Worm (Caenorhabditis elegans) whole organism, L1 larva: ENCODE data around the gene mrpl-46.

Source experiments
- C16A3.4 ChIP-seq: fragments of 150-350 bp; optimal IDR thresholded peaks from 2 replicates; lab custom pipeline; 2014; ENCODE audit warnings: missing biosample characterization, missing genetic modification characterization
- C34B4.2 ChIP-seq: sonication (generic microtip); optimal IDR thresholded peaks from 2 replicates; lab custom pipeline; 2017; ENCODE audit warnings: mild to moderate bottlenecking, missing genetic modification characterization, missing compliant biosample characterization
- F16B12.6 ChIP-seq: fragments of 150-350 bp; optimal IDR thresholded peaks from 2 replicates; lab custom pipeline; 2014; ENCODE audit warnings: missing biosample characterization, missing genetic modification characterization
- Y116A8C.19 ChIP-seq: sonication (generic microtip); optimal IDR thresholded peaks from 2 replicates; lab custom pipeline; 2016; ENCODE audit warnings: missing compliant biosample characterization, missing genetic modification characterization, borderline replicate concordance
- ama-1 ChIP-seq: fragments of 150-350 bp; optimal IDR thresholded peaks from 2 replicates; lab custom pipeline; 2014
- ceh-63 ChIP-seq: fragments of 200-800 bp; sonication (Bioruptor generic); optimal IDR thresholded peaks from 2 replicates; lab custom pipeline; 2018; ENCODE audit warnings: mild to moderate bottlenecking, missing genetic modification characterization, missing compliant biosample characterization
- ceh-8 ChIP-seq: fragments of 200-800 bp; sonication (Bioruptor generic); optimal IDR thresholded peaks from 2 replicates; lab custom pipeline; 2018; ENCODE audit warnings: mild to moderate bottlenecking, missing genetic modification characterization, moderate library complexity, missing compliant biosample characterization
- ceh-90 ChIP-seq: sonication (generic microtip); optimal IDR thresholded peaks from 2 replicates; lab custom pipeline; 2016; ENCODE audit warnings: missing genetic modification characterization, missing compliant biosample characterization
- ces-1 ChIP-seq: fragments of 150-350 bp; optimal IDR thresholded peaks from 2 replicates; lab custom pipeline; 2014; ENCODE audit warnings: missing biosample characterization, missing genetic modification reagents, missing genetic modification characterization
- dsc-1 ChIP-seq: sonication (generic microtip); optimal IDR thresholded peaks from 2 replicates; lab custom pipeline; 2016; ENCODE audit warnings: mild to moderate bottlenecking, missing genetic modification characterization, missing compliant biosample characterization
- efl-3 ChIP-seq: fragments of 200-800 bp; sonication (Bioruptor generic); optimal IDR thresholded peaks from 2 replicates; lab custom pipeline; 2018; ENCODE audit warnings: mild to moderate bottlenecking, missing genetic modification characterization, missing compliant biosample characterization
- egl-13 ChIP-seq: sonication (generic microtip); optimal IDR thresholded peaks from 2 replicates; lab custom pipeline; 2016; ENCODE audit warnings: missing genotype, missing genetic modification reagents, missing genetic modification characterization, missing compliant biosample characterization
- egl-27 ChIP-seq, 2 experiments: fragments of 150-350 bp in 1 of 2; sonication (generic microtip); optimal IDR thresholded peaks; 3 replicates each; lab custom pipeline; 2017 to 2018; ENCODE audit warnings: missing biosample characterization in 2 of 2, missing genetic modification characterization in 2 of 2, missing genetic modification reagents in 2 of 2
- elt-2 ChIP-seq: sonication (generic microtip); optimal IDR thresholded peaks from 2 replicates; lab custom pipeline; 2016; ENCODE audit warnings: missing genetic modification characterization, mild to moderate bottlenecking, inconsistent platforms, missing compliant biosample characterization, missing genetic modification reagents
- fkh-4 ChIP-seq: sonication (generic microtip); optimal IDR thresholded peaks from 2 replicates; lab custom pipeline; 2016; ENCODE audit warnings: missing compliant biosample characterization, missing genetic modification characterization, borderline replicate concordance
- fkh-8 ChIP-seq: sonication (generic microtip); optimal IDR thresholded peaks from 2 replicates; lab custom pipeline; 2016; ENCODE audit warnings: mild to moderate bottlenecking, missing genetic modification characterization, missing compliant biosample characterization
- fos-1 ChIP-seq: fragments of 150-350 bp; optimal IDR thresholded peaks from 2 replicates; lab custom pipeline; 2014; ENCODE audit warnings: missing biosample characterization, missing genetic modification characterization
- grh-1 ChIP-seq: fragments of 200-800 bp; sonication (Bioruptor generic); IDR thresholded peaks from 2 replicates; pipeline ENCODE4 v1.3.6; 2022; ENCODE audit warnings: missing genetic modification reagents, missing genetic modification characterization, missing compliant biosample characterization
- hlh-17 ChIP-seq: fragments of 200-800 bp; sonication (Bioruptor generic); optimal IDR thresholded peaks from 2 replicates; lab custom pipeline; 2018; ENCODE audit warnings: missing genetic modification characterization, mild to moderate bottlenecking, missing compliant biosample characterization, moderate library complexity, borderline replicate concordance
- hlh-4 ChIP-seq: sonication (generic microtip); optimal IDR thresholded peaks from 2 replicates; lab custom pipeline; 2016; ENCODE audit warnings: mild to moderate bottlenecking, missing genetic modification characterization, missing compliant biosample characterization
- hpl-2 ChIP-seq: fragments of 150-350 bp; optimal IDR thresholded peaks from 2 replicates; lab custom pipeline; 2014; ENCODE audit warnings: missing biosample characterization, missing genetic modification reagents, missing genetic modification characterization
- lin-13 ChIP-seq: fragments of 150-350 bp; optimal IDR thresholded peaks from 2 replicates; lab custom pipeline; 2014; ENCODE audit warnings: missing biosample characterization, missing genetic modification reagents, missing genetic modification characterization
- lin-15B ChIP-seq: fragments of 150-350 bp; sonication (generic microtip); optimal IDR thresholded peaks from 3 replicates; lab custom pipeline; 2014; ENCODE audit warnings: missing biosample characterization, missing genetic modification characterization
- lin-39 ChIP-seq: fragments of 150-350 bp; optimal IDR thresholded peaks from 2 replicates; lab custom pipeline; 2014; ENCODE audit warnings: missing biosample characterization, missing genetic modification reagents, missing genetic modification characterization
- mab-9 ChIP-seq: fragments of 200-800 bp; sonication (Bioruptor generic); IDR thresholded peaks from 2 replicates; pipeline ENCODE4 v1.3.6; 2022; ENCODE audit warnings: missing genetic modification reagents, missing genetic modification characterization, missing compliant biosample characterization
- nhr-11 ChIP-seq: fragments of 150-350 bp; optimal IDR thresholded peaks from 2 replicates; lab custom pipeline; 2014; ENCODE audit warnings: missing biosample characterization, missing genetic modification characterization
- nhr-12 ChIP-seq: sonication (generic microtip); optimal IDR thresholded peaks from 2 replicates; lab custom pipeline; 2017; ENCODE audit warnings: missing biosample characterization, missing genetic modification characterization
- nhr-20 ChIP-seq: sonication (generic microtip); optimal IDR thresholded peaks from 2 replicates; lab custom pipeline; 2016; ENCODE audit warnings: mild to moderate bottlenecking, missing genetic modification characterization, missing compliant biosample characterization
- nhr-47 ChIP-seq: sonication (generic microtip); optimal IDR thresholded peaks from 2 replicates; lab custom pipeline; 2016; ENCODE audit warnings: mild to moderate bottlenecking, missing genetic modification characterization, moderate library complexity, missing compliant biosample characterization
- nhr-71 ChIP-seq: sonication (generic microtip); optimal IDR thresholded peaks from 2 replicates; lab custom pipeline; 2016; ENCODE audit warnings: mild to moderate bottlenecking, missing genetic modification characterization, moderate library complexity, missing compliant biosample characterization
- nhr-77 ChIP-seq: fragments of 150-350 bp; optimal IDR thresholded peaks from 2 replicates; lab custom pipeline; 2014; ENCODE audit warnings: missing biosample characterization, missing genetic modification characterization
- nhr-84 ChIP-seq: sonication (generic microtip); optimal IDR thresholded peaks from 2 replicates; lab custom pipeline; 2017; ENCODE audit warnings: missing biosample characterization, missing genetic modification characterization
- nhr-85 ChIP-seq: sonication (generic microtip); peaks from one replicate; lab custom pipeline; 2016; ENCODE audit warnings: missing genetic modification characterization, inconsistent platforms, missing compliant biosample characterization
- pqm-1 ChIP-seq: sonication (generic microtip); optimal IDR thresholded peaks from 3 replicates; lab custom pipeline; 2017; ENCODE audit warnings: missing biosample characterization, missing genetic modification characterization
- rnt-1 ChIP-seq: sonication (generic microtip); optimal IDR thresholded peaks from 2 replicates; lab custom pipeline; 2016; ENCODE audit warnings: mild to moderate bottlenecking, missing genetic modification characterization, moderate library complexity, missing compliant biosample characterization
- skn-1 ChIP-seq: fragments of 150-350 bp; optimal IDR thresholded peaks from 2 replicates; lab custom pipeline; 2014; ENCODE audit warnings: missing biosample characterization, missing genetic modification characterization
- snu-23 ChIP-seq: sonication (generic microtip); optimal IDR thresholded peaks from 2 replicates; lab custom pipeline; 2016; ENCODE audit warnings: missing genetic modification characterization, missing compliant biosample characterization
- tlp-1 ChIP-seq: fragments of 150-350 bp; optimal IDR thresholded peaks from 2 replicates; lab custom pipeline; 2014; ENCODE audit warnings: missing biosample characterization, missing genetic modification characterization
- unc-130 ChIP-seq: fragments of 150-350 bp; optimal IDR thresholded peaks from 2 replicates; lab custom pipeline; 2017; ENCODE audit warnings: missing biosample characterization, missing genetic modification characterization, inconsistent platforms
- unc-30 ChIP-seq: sonication (generic microtip); optimal IDR thresholded peaks from 2 replicates; lab custom pipeline; 2017; ENCODE audit warnings: missing biosample characterization, missing genetic modification characterization
- unc-86 ChIP-seq: sonication (generic microtip); optimal IDR thresholded peaks from 2 replicates; lab custom pipeline; 2016; ENCODE audit warnings: missing genetic modification characterization, missing compliant biosample characterization
- unc-98 ChIP-seq: fragments of 200-800 bp; sonication (Bioruptor generic); IDR thresholded peaks from 2 replicates; pipeline ENCODE4 v1.3.6; 2022; ENCODE audit warnings: missing genetic modification characterization, missing compliant biosample characterization
- vab-15 ChIP-seq: sonication (generic microtip); optimal IDR thresholded peaks from 2 replicates; lab custom pipeline; 2017; ENCODE audit warnings: missing genotype, mild to moderate bottlenecking, missing genetic modification characterization, missing compliant biosample characterization
- xbp-1 ChIP-seq: sonication (generic microtip); optimal IDR thresholded peaks from 2 replicates; lab custom pipeline; 2016; ENCODE audit warnings: missing genetic modification characterization, missing compliant biosample characterization
- zag-1 ChIP-seq: fragments of 150-350 bp; optimal IDR thresholded peaks from 2 replicates; lab custom pipeline; 2014; ENCODE audit warnings: missing biosample characterization, missing genetic modification characterization

Gene mrpl-46

DNA sequence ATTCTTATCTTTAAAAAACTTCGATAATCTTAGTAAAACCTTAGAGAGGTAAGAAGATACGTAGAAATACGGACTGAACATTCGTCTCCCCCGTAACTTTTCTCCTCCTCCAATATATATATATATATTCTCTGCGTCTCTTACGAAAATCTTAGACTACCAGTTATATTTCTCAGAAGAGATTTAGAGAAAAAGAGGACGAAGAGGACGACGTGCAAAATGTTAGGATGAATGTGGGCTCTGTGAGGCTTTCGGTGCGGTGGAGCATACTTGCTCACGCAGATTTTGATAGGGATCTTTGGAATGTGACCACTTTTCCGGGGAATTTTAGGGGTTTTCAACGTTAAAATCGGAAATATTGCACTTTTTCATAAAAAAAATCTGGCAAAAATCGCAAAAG, 27.8 kb downstream of the mrpl-46 start (continued):
- no peak for TF ChIP-seq elt-2
- no peak for TF ChIP-seq hlh-17 (GFP tag; lab: Kevin White, UChicago)
- TF ChIP-seq tlp-1 (tag; lab: Kevin White, UChicago), result no peak
- peak; percentile 72 for TF ChIP-seq C16A3.4
- peak; percentile 85 for TF ChIP-seq nhr-71 (tag; lab: Kevin White, UChicago)
- TF ChIP-seq egl-27 (tag; optimal IDR thresholded peaks at IDR 0.05; lab: Kevin White, UChicago), result no peak
- no peak for TF ChIP-seq fkh-4 (tag; lab: Kevin White, UChicago)
- peak; percentile 69 for TF ChIP-seq dsc-1 (tag; lab: Kevin White, UChicago)
- no peak for TF ChIP-seq ceh-8 (GFP tag; lab: Kevin White, UChicago)
- peak; percentile 23 for TF ChIP-seq egl-13 (tag; lab: Kevin White, UChicago)
- peak; percentile 56 for TF ChIP-seq nhr-20 (tag; lab: Kevin White, UChicago)
- no peak for TF ChIP-seq hlh-4 (tag; lab: Kevin White, UChicago)
- TF ChIP-seq nhr-85 (tag; lab: Kevin White, UChicago), result peak; percentile 49
- no peak for TF ChIP-seq ceh-90 (tag; lab: Kevin White, UChicago)
- peak; percentile 88 for TF ChIP-seq lin-15B (tag; lab: Kevin White, UChicago)
- peak; percentile 25 for TF ChIP-seq F16B12.6 (tag; lab: Kevin White, UChicago)
- no peak for TF ChIP-seq Y116A8C.19 (tag; lab: Kevin White, UChicago)
- no peak for TF ChIP-seq rnt-1 (tag; lab: Kevin White, UChicago)
- no peak for TF ChIP-seq grh-1 (GFP tag; lab: Robert Waterston, UW)
- TF ChIP-seq lin-13 (GFP tag; lab: Kevin White, UChicago), result peak; percentile 48
- TF ChIP-seq nhr-12 (tag; lab: Kevin White, UChicago), result no peak
- no peak for TF ChIP-seq unc-98 (GFP tag; lab: Robert Waterston, UW)
- no peak for TF ChIP-seq ceh-63 (GFP tag; lab: Kevin White, UChicago)
- peak; percentile 84 for TF ChIP-seq snu-23 (GFP tag; lab: Kevin White, UChicago)
- no peak for TF ChIP-seq unc-30 (tag; lab: Kevin White, UChicago)
- TF ChIP-seq ama-1, result peak; percentile 27
- TF ChIP-seq nhr-11 (tag; lab: Kevin White, UChicago), result no peak
- TF ChIP-seq lin-39 (tag; lab: Kevin White, UChicago), result peak; percentile 5
- TF ChIP-seq xbp-1 (tag; lab: Kevin White, UChicago), result peak; percentile 59
- no peak for TF ChIP-seq mab-9
- no peak for TF ChIP-seq efl-3 (GFP tag; lab: Kevin White, UChicago)
- peak; percentile 78 for TF ChIP-seq fos-1 (tag; lab: Kevin White, UChicago)
- no peak for TF ChIP-seq nhr-84 (tag; lab: Kevin White, UChicago)
- no peak for TF ChIP-seq C34B4.2 (tag; lab: Kevin White, UChicago)
- TF ChIP-seq vab-15 (tag; lab: Kevin White, UChicago), result no peak
- TF ChIP-seq, all 84 proteins: peak for 41

ce11 chrIV:829107-829506, 28.5 kb downstream of the mrpl-46 start:
- peak; percentile 6 for TF ChIP-seq nhr-47
- TF ChIP-seq skn-1 (tag; lab: Kevin White, UChicago), result no peak
- TF ChIP-seq nhr-71 (tag; lab: Kevin White, UChicago), result peak; percentile 23
- no peak for TF ChIP-seq rnt-1 (tag; lab: Kevin White, UChicago)
- TF ChIP-seq fos-1 (tag; lab: Kevin White, UChicago), result no peak
- TF ChIP-seq hpl-2 (GFP tag; lab: Kevin White, UChicago), result no peak
- no peak for TF ChIP-seq snu-23 (GFP tag; lab: Kevin White, UChicago)
- no peak for TF ChIP-seq F16B12.6 (tag; lab: Kevin White, UChicago)
- no peak for TF ChIP-seq ces-1 (GFP tag; lab: Kevin White, UChicago)
- no peak for TF ChIP-seq pqm-1
- TF ChIP-seq zag-1 (tag; lab: Kevin White, UChicago), result no peak
- peak; percentile 90 for TF ChIP-seq fkh-8 (tag; lab: Kevin White, UChicago)
- peak; percentile 19 for TF ChIP-seq nhr-85 (tag; lab: Kevin White, UChicago)
- no peak for TF ChIP-seq unc-86 (tag; lab: Kevin White, UChicago)
- TF ChIP-seq ceh-63 (GFP tag; lab: Kevin White, UChicago), result no peak
- TF ChIP-seq grh-1 (GFP tag; lab: Robert Waterston, UW), result no peak
- no peak for TF ChIP-seq lin-15B (tag; lab: Kevin White, UChicago)
- TF ChIP-seq unc-130 (tag; lab: Kevin White, UChicago), result no peak
- no peak for TF ChIP-seq ceh-8 (GFP tag; lab: Kevin White, UChicago)
- TF ChIP-seq dsc-1 (tag; lab: Kevin White, UChicago), result peak; percentile 5
- no peak for TF ChIP-seq nhr-77 (tag; lab: Kevin White, UChicago)
